Worm (Caenorhabditis elegans) whole organism, late embryonic: Measurements from ENCODE around the gene sri-71.
A peak's percentile ranks its signal among the peaks of the same experiment; 100 is the strongest.

Experiments
- K02D7.2 ChIP-seq: sonication (generic microtip); optimal IDR thresholded peaks from 2 replicates; lab custom pipeline; 2017; ENCODE audit warnings: mild to moderate bottlenecking, missing genetic modification characterization, missing compliant biosample characterization
- K09A11.1 ChIP-seq: sonication (generic microtip); optimal IDR thresholded peaks from 2 replicates; lab custom pipeline; 2017; ENCODE audit warnings: antibody characterized with exemption, mild to moderate bottlenecking, missing genetic modification characterization, missing compliant biosample characterization; ENCODE audit not compliant: insufficient read depth
- Y22D7AL.16 ChIP-seq: sonication (generic microtip); optimal IDR thresholded peaks from 2 replicates; lab custom pipeline; 2016; ENCODE audit warnings: missing genetic modification characterization, missing compliant biosample characterization
- ahr-1 ChIP-seq: sonication (generic microtip); optimal IDR thresholded peaks from 2 replicates; lab custom pipeline; 2016; ENCODE audit warnings: missing genetic modification characterization, missing compliant biosample characterization
- ama-1 ChIP-seq: fragments of 150-350 bp; optimal IDR thresholded peaks from 2 replicates; lab custom pipeline; 2014
- ceh-14 ChIP-seq: sonication (generic microtip); optimal IDR thresholded peaks from 2 replicates; lab custom pipeline; 2016; ENCODE audit warnings: missing genotype, missing genetic modification characterization, missing compliant biosample characterization
- ceh-18 ChIP-seq: sonication (generic microtip); optimal IDR thresholded peaks from 2 replicates; lab custom pipeline; 2016; ENCODE audit warnings: missing genetic modification characterization, missing compliant biosample characterization
- ceh-19 ChIP-seq: fragments of 200-800 bp; sonication (Bioruptor generic); optimal IDR thresholded peaks from 2 replicates; lab custom pipeline; 2018; ENCODE audit warnings: mild to moderate bottlenecking, missing genetic modification characterization, missing compliant biosample characterization
- ceh-31 ChIP-seq: sonication (generic microtip); optimal IDR thresholded peaks from 2 replicates; lab custom pipeline; 2016; ENCODE audit warnings: missing genetic modification characterization, missing compliant biosample characterization
- ceh-34 ChIP-seq: sonication (generic microtip); optimal IDR thresholded peaks from 2 replicates; lab custom pipeline; 2016; ENCODE audit warnings: mild to moderate bottlenecking, missing genetic modification characterization, missing compliant biosample characterization
- ceh-45 ChIP-seq: fragments of 200-800 bp; sonication (Bioruptor generic); IDR thresholded peaks from 2 replicates; pipeline ENCODE4 v1.3.6; 2022; ENCODE audit warnings: missing genetic modification reagents, missing genetic modification characterization, missing compliant biosample characterization
- ceh-48 ChIP-seq: sonication (generic microtip); optimal IDR thresholded peaks from 2 replicates; lab custom pipeline; 2016; ENCODE audit warnings: missing genetic modification characterization, inconsistent platforms, missing compliant biosample characterization
- ceh-9 ChIP-seq: sonication (generic microtip); optimal IDR thresholded peaks from 2 replicates; lab custom pipeline; 2016; ENCODE audit warnings: mild to moderate bottlenecking, missing genetic modification characterization, inconsistent platforms, missing compliant biosample characterization
- dmd-4 ChIP-seq: sonication (generic microtip); optimal IDR thresholded peaks from 2 replicates; lab custom pipeline; 2016; ENCODE audit warnings: borderline replicate concordance, missing genetic modification characterization, missing compliant biosample characterization
- dve-1 ChIP-seq: sonication (generic microtip); optimal IDR thresholded peaks from 2 replicates; lab custom pipeline; 2017; ENCODE audit warnings: antibody characterized with exemption, mild to moderate bottlenecking, missing genetic modification characterization, missing compliant biosample characterization
- ets-4 ChIP-seq: sonication (generic microtip); optimal IDR thresholded peaks from 2 replicates; lab custom pipeline; 2016; ENCODE audit warnings: missing genetic modification characterization, missing compliant biosample characterization
- eyg-1 ChIP-seq: sonication (generic microtip); optimal IDR thresholded peaks from 2 replicates; lab custom pipeline; 2016; ENCODE audit warnings: missing genotype, missing genetic modification characterization, missing compliant biosample characterization
- fax-1 ChIP-seq: sonication (generic microtip); optimal IDR thresholded peaks from 2 replicates; lab custom pipeline; 2016; ENCODE audit warnings: missing genotype, missing genetic modification characterization, missing compliant biosample characterization
- fkh-6 ChIP-seq: sonication (generic microtip); optimal IDR thresholded peaks from 2 replicates; lab custom pipeline; 2016; ENCODE audit warnings: missing genetic modification characterization, missing compliant biosample characterization
- hlh-6 ChIP-seq: sonication (generic microtip); optimal IDR thresholded peaks from 2 replicates; lab custom pipeline; 2016; ENCODE audit warnings: missing genotype, missing genetic modification characterization, missing compliant biosample characterization
- mec-3 ChIP-seq: sonication (generic microtip); optimal IDR thresholded peaks from 2 replicates; lab custom pipeline; 2016; ENCODE audit warnings: borderline replicate concordance, missing genetic modification characterization, missing compliant biosample characterization
- nfya-1 ChIP-seq: sonication (generic microtip); optimal IDR thresholded peaks from 2 replicates; lab custom pipeline; 2017; ENCODE audit warnings: missing genetic modification characterization, mild to moderate bottlenecking, missing compliant biosample characterization, antibody characterized with exemption, moderate library complexity
- nhr-232 ChIP-seq: sonication (generic microtip); optimal IDR thresholded peaks from 2 replicates; lab custom pipeline; 2016; ENCODE audit warnings: missing genetic modification characterization, missing compliant biosample characterization
- npax-4 ChIP-seq: sonication (generic microtip); optimal IDR thresholded peaks from 2 replicates; lab custom pipeline; 2016; ENCODE audit warnings: missing genetic modification characterization, missing compliant biosample characterization
- pqm-1 ChIP-seq: sonication (generic microtip); optimal IDR thresholded peaks from 2 replicates; lab custom pipeline; 2016; ENCODE audit warnings: missing genetic modification characterization, missing compliant biosample characterization
- sdc-2 ChIP-seq: sonication (generic microtip); optimal IDR thresholded peaks from 2 replicates; lab custom pipeline; 2016; ENCODE audit warnings: missing genotype, missing genetic modification characterization, missing compliant biosample characterization
- sox-2 ChIP-seq: fragments of 200-800 bp; sonication (Bioruptor generic); IDR thresholded peaks from 2 replicates; pipeline ENCODE4 v1.3.6; 2022; ENCODE audit warnings: missing genetic modification reagents, missing genetic modification characterization, missing compliant biosample characterization
- sox-4 ChIP-seq: sonication (generic microtip); optimal IDR thresholded peaks from 2 replicates; lab custom pipeline; 2017; ENCODE audit warnings: mild to moderate bottlenecking, missing genetic modification characterization, inconsistent platforms, missing compliant biosample characterization
- tbx-2 ChIP-seq: sonication (generic microtip); optimal IDR thresholded peaks from 2 replicates; lab custom pipeline; 2016; ENCODE audit warnings: missing genetic modification characterization, missing compliant biosample characterization
- tbx-7 ChIP-seq: sonication (generic microtip); optimal IDR thresholded peaks from 2 replicates; lab custom pipeline; 2016; ENCODE audit warnings: missing genotype, missing genetic modification characterization, missing compliant biosample characterization
- ttx-3 ChIP-seq: sonication (generic microtip); optimal IDR thresholded peaks from 2 replicates; lab custom pipeline; 2016; ENCODE audit warnings: missing genetic modification reagents, missing genetic modification characterization, missing compliant biosample characterization
- unc-42 ChIP-seq: sonication (generic microtip); optimal IDR thresholded peaks from 2 replicates; lab custom pipeline; 2016; ENCODE audit warnings: missing genotype, missing genetic modification characterization, missing compliant biosample characterization
- zip-5 ChIP-seq: sonication (generic microtip); optimal IDR thresholded peaks from 2 replicates; lab custom pipeline; 2016; ENCODE audit warnings: missing genetic modification characterization, missing compliant biosample characterization
- ztf-16 ChIP-seq: sonication (generic microtip); optimal IDR thresholded peaks from 2 replicates; lab custom pipeline; 2017; ENCODE audit warnings: missing genetic modification characterization, missing compliant biosample characterization

sri-71 gene

DNA sequence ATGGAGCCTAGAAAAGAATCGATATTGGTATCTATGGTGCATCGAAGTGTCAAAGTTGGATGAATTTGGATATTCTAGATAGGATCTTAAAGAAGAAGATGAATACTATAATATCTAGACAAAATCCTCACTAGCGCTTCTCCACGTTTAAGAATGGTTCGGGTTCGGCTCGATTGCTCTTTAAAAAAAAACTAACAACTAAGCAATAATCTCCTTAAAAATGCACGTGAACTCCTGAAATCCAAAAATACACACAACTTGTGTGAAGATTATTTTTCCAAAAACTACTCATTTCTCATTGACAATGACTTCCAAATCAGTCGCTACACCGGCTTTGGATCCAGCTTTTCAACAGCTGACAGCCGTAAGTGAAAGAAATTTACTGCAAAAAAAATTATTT lies 3.6 kb downstream of the sri-71 start, which contains the start of gene D2062.1:
Gene D2062.1, plus strand, starts transcription at position 301 of the 400 bp plus-strand sequence.
- TF ChIP-seq ama-1 (no peak), ceh-48 (no peak), ets-4 (tag; lab: Kevin White, UChicago) (no peak), npax-4 (tag; lab: Kevin White, UChicago) (no peak), ceh-14 (tag; lab: Kevin White, UChicago) (no peak), unc-42 (tag; lab: Kevin White, UChicago) (no peak), ahr-1 (tag; lab: Kevin White, UChicago) (no peak), sdc-2 (tag; lab: Kevin White, UChicago) (no peak), pqm-1 (tag; lab: Kevin White, UChicago) (no peak), tbx-2 (tag; lab: Kevin White, UChicago) (no peak), fax-1 (tag; lab: Kevin White, UChicago) (no peak), ceh-19 (no peak), ceh-45 (GFP tag; lab: Robert Waterston, UW) (no peak), K09A11.1 (no peak), tbx-7 (tag; lab: Kevin White, UChicago) (no peak), ceh-31 (no peak)

DNA sequence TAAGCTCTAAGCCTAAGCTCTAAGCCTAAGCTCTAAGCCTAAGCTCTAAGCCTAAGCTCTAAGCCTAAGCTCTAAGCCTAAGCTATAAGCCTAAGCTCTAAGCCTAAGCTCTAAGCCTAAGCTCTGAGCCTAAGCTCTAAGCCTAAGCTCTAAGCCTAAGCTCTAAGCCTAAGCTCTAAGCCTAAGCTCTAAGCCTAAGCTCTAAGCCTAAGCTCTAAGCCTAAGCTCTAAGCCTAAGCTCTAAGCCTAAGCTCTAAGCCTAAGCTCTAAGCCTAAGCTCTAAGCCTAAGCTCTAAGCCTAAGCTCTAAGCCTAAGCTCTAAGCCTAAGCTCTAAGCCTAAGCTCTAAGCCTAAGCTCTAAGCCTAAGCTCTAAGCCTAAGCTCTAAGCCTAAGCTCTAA lies 4.6 kb downstream of the sri-71 start:
- TF ChIP-seq dve-1, result peak; percentile 89

DNA sequence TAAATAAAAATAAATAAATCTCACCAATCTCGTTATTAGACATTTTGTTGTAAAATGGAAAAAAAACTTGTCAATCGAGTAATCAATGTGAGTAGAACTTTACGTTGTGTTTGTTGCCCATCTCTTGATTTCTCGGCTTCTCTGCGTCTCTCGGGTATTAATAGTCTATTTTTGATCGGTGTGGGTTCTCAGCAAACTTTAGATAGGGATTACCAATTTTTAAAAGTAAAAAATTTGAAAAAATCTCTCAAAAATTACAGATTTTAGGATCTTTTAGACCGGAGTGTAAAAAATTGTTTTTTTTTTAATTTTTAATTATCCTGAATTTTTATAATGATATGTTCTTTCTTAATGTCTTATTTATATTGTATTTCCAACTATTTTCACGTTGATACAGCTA lies 9.8 kb downstream of the sri-71 start, which contains the start of gene F22E5.21:
Gene F22E5.21, minus strand, starts transcription at position 101 of the 400 bp plus-strand sequence.
- no peak for TF ChIP-seq fax-1 (tag; lab: Kevin White, UChicago)
- no peak for TF ChIP-seq pqm-1 (tag; lab: Kevin White, UChicago)
- TF ChIP-seq ceh-45 (GFP tag; lab: Robert Waterston, UW), result no peak
- TF ChIP-seq ceh-14 (tag; lab: Kevin White, UChicago), result no peak
- no peak for TF ChIP-seq sox-2 (GFP tag; lab: Robert Waterston, UW)
- TF ChIP-seq K02D7.2, result no peak
- TF ChIP-seq ceh-48, result no peak

DNA sequence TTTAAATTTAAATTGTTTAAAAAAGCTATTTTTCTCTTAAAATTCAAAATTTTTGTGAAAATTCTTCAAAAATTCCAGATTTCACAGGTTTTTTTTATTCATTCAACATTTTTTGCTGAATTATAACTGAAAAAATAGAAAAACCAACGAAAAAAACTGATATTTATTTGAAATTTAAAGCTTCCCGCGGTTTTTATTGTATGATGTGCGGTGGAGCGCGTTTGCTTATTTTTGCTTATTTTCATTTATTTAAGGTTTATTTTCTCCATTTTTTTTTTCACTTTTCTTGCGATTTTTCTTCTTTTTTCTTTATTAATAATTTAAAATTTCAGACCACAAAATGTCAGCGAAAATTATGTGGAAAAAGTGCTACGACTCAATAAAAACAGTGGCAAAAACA lies 10.5 kb downstream of the sri-71 start, which contains the start of gene F22E5.9:
Gene F22E5.9, plus strand, starts transcription at position 327 of the 400 bp plus-strand sequence.
- TF ChIP-seq nhr-232 (tag; lab: Kevin White, UChicago) (no peak), ttx-3 (tag; lab: Kevin White, UChicago) (no peak), dmd-4 (tag; lab: Kevin White, UChicago) (no peak), zip-5 (tag; lab: Kevin White, UChicago) (no peak), ztf-16 (tag; lab: Kevin White, UChicago) (no peak), ceh-31 (no peak), fax-1 (tag; lab: Kevin White, UChicago) (no peak), ceh-48 (no peak), sox-4 (tag; lab: Kevin White, UChicago) (no peak), fkh-6 (no peak), nfya-1 (no peak), ceh-34 (tag; lab: Kevin White, UChicago) (no peak), ceh-9 (tag; lab: Kevin White, UChicago) (no peak), hlh-6 (no peak)

DNA sequence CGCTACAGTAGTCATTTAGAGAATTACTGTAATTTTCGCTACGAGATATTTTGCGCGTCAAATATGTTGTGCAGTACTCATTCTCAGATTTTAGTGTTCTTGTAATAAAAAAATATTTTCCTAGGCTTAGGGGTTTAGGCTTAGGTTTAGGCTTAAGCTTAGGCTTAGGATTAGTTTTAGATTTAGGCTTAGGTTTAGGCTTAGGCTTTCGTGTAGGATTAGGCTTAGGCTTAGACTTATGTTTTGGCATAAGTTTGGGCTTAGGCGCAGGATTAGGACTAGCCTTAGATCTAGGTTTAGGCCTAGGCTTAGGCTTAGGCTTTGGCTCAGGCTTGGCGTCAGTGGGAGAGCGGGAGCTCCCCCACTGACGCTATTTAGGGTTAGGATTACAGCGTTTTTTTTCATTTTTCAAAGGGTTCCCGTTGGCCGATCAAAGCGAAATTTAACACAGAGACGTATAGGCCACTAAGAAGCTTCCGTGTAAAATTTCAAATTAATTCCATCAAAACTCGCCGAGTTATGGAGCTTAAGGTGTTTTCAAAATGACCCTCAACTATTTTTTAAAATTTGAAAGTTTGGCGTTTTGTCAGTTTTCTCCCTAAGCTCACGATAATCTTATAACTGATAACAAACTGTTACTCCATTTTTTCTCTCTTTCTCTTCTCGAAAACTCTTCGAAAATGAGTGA lies 12.0 kb downstream of the sri-71 start, which contains the start of gene F22E5.8:
Gene F22E5.8, plus strand, starts transcription at position 638 of the 688 bp plus-strand sequence.
- peak; percentile 75 for TF ChIP-seq dve-1

DNA sequence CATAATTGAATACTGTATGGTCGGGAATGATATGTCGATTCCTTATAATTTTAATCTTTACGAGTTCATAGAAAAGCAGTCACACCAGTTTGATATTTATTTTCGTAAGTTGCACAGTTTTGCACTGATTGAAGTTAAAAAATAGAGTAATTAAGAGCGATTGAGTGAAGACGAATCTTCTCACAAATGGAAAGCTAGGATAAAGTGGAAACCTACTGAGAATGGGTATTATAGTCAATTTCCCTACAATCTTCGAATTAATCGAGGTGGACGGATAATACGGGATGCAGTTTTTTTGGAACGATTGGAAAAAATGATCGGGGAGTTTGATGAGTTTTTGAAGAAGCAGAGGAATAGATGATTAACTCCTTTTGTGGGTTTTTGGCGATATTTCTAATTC lies 13.4 kb downstream of the sri-71 start, which contains the start of gene F22E5.23:
Gene F22E5.23, plus strand, starts transcription at position 301 of the 400 bp plus-strand sequence.
- no peak for TF ChIP-seq eyg-1
- no peak for TF ChIP-seq zip-5 (tag; lab: Kevin White, UChicago)
- TF ChIP-seq ets-4 (tag; lab: Kevin White, UChicago), result no peak
- TF ChIP-seq mec-3 (tag; lab: Kevin White, UChicago), result no peak
- no peak for TF ChIP-seq ceh-18 (tag; lab: Kevin White, UChicago)
- no peak for TF ChIP-seq sdc-2 (tag; lab: Kevin White, UChicago)
- no peak for TF ChIP-seq ztf-16 (tag; lab: Kevin White, UChicago)
- no peak for TF ChIP-seq Y22D7AL.16 (tag; lab: Kevin White, UChicago)
